Fruit fly (Drosophila melanogaster) whole organism, prepupa: Measurements from ENCODE around the gene ND-B16.6.

Source experiments
- Blimp-1 ChIP-seq: fragments of 200-800 bp; sonication (Bioruptor generic); optimal IDR thresholded peaks from 3 replicates; lab custom pipeline; 2017; ENCODE audit warnings: missing biosample characterization, missing genetic modification characterization, mild to moderate bottlenecking, moderate library complexity, missing genetic modification reagents
- CG10631 ChIP-seq: fragments of 200-800 bp; sonication (Bioruptor generic); optimal IDR thresholded peaks from 2 replicates; lab custom pipeline; 2016; ENCODE audit warnings: missing biosample characterization, missing genetic modification characterization
- CG10669 ChIP-seq: fragments of 200-800 bp; sonication (Bioruptor generic); optimal IDR thresholded peaks from 3 replicates; lab custom pipeline; 2018; ENCODE audit warnings: missing biosample characterization, mild to moderate bottlenecking, missing genetic modification characterization, moderate library complexity
- CG11294 ChIP-seq: fragments of 200-800 bp; sonication (Bioruptor generic); IDR thresholded peaks from 2 replicates; pipeline ENCODE4 v1.3.6; 2022; ENCODE audit warnings: missing biosample characterization, missing genetic modification characterization
- CG11762 ChIP-seq: fragments of 200-800 bp; sonication (Bioruptor generic); optimal IDR thresholded peaks from 3 replicates; lab custom pipeline; 2016; ENCODE audit warnings: missing biosample characterization, missing genetic modification characterization; ENCODE audit not compliant: insufficient read depth
- CG15336 ChIP-seq: fragments of 200-800 bp; sonication (Bioruptor generic); IDR thresholded peaks from 2 replicates; pipeline ENCODE4 v1.3.6; 2022; ENCODE audit warnings: missing biosample characterization, missing genetic modification characterization
- CG1621 ChIP-seq: fragments of 200-800 bp; sonication (Bioruptor generic); optimal IDR thresholded peaks from 3 replicates; lab custom pipeline; 2018; ENCODE audit warnings: missing biosample characterization, mild to moderate bottlenecking, missing genetic modification characterization
- CG3032 ChIP-seq: fragments of 200-800 bp; optimal IDR thresholded peaks from 2 replicates; lab custom pipeline; 2019; ENCODE audit warnings: missing biosample characterization, mild to moderate bottlenecking, missing genetic modification characterization, moderate library complexity
- CG32006 ChIP-seq: fragments of 200-800 bp; sonication (Bioruptor generic); optimal IDR thresholded peaks from 3 replicates; lab custom pipeline; 2017; ENCODE audit warnings: missing biosample characterization, mild to moderate bottlenecking, missing genetic modification characterization
- CG3919 ChIP-seq: fragments of 200-800 bp; sonication (Bioruptor generic); optimal IDR thresholded peaks from 3 replicates; lab custom pipeline; 2016; ENCODE audit warnings: missing biosample characterization, missing genetic modification characterization
- CG4318 ChIP-seq: fragments of 200-800 bp; sonication (Bioruptor generic); optimal IDR thresholded peaks from 3 replicates; lab custom pipeline; 2017; ENCODE audit warnings: missing biosample characterization, mild to moderate bottlenecking, missing genetic modification characterization
- CG6163 ChIP-seq: fragments of 200-800 bp; sonication (Bioruptor generic); IDR thresholded peaks from 3 replicates; pipeline ENCODE4 v1.3.6; 2022; ENCODE audit warnings: missing biosample characterization, missing genetic modification characterization
- CG6276 ChIP-seq: fragments of 200-800 bp; sonication (Bioruptor generic); optimal IDR thresholded peaks from 2 replicates; lab custom pipeline; 2017; ENCODE audit warnings: missing biosample characterization, mild to moderate bottlenecking, missing genetic modification characterization
- CG6792 ChIP-seq: fragments of 200-800 bp; sonication (Bioruptor generic); optimal IDR thresholded peaks from 3 replicates; lab custom pipeline; 2016; ENCODE audit warnings: missing biosample characterization, missing genetic modification characterization
- CG6808 ChIP-seq: fragments of 200-800 bp; sonication (Bioruptor generic); optimal IDR thresholded peaks from 3 replicates; lab custom pipeline; 2017; ENCODE audit warnings: missing biosample characterization, missing genetic modification characterization, mild to moderate bottlenecking, moderate library complexity, missing genetic modification reagents
- CG6854 ChIP-seq: fragments of 200-800 bp; sonication (Bioruptor generic); optimal IDR thresholded peaks from 2 replicates; lab custom pipeline; 2017; ENCODE audit warnings: missing biosample characterization, mild to moderate bottlenecking, missing genetic modification characterization
- CG7368 ChIP-seq: fragments of 200-800 bp; sonication (Bioruptor generic); optimal IDR thresholded peaks from 3 replicates; lab custom pipeline; 2016; ENCODE audit warnings: missing biosample characterization, missing genetic modification characterization
- CG8319 ChIP-seq: fragments of 200-800 bp; sonication (Bioruptor generic); optimal IDR thresholded peaks from 3 replicates; lab custom pipeline; 2016; ENCODE audit warnings: missing biosample characterization, missing genetic modification characterization
- Eip75B ChIP-seq: fragments of 200-800 bp; sonication (Bioruptor generic); optimal IDR thresholded peaks from 3 replicates; lab custom pipeline; 2016; ENCODE audit warnings: missing biosample characterization, missing genetic modification characterization
- Eip78C ChIP-seq: fragments of 200-800 bp; sonication (Bioruptor generic); peaks from one replicate; lab custom pipeline; 2016; ENCODE audit warnings: missing biosample characterization, missing genetic modification characterization
- Eip93F ChIP-seq: fragments of 200-800 bp; sonication (Bioruptor generic); optimal IDR thresholded peaks from 2 replicates; lab custom pipeline; 2016; ENCODE audit warnings: missing biosample characterization, mild to moderate bottlenecking, missing genetic modification characterization
- Ets21C ChIP-seq: fragments of 200-800 bp; sonication (Bioruptor generic); optimal IDR thresholded peaks from 3 replicates; lab custom pipeline; 2016; ENCODE audit warnings: missing biosample characterization, missing genetic modification characterization
- Gug ChIP-seq: fragments of 200-800 bp; sonication (Bioruptor generic); IDR thresholded peaks from 2 replicates; pipeline ENCODE4 v1.3.6; 2022; ENCODE audit warnings: missing biosample characterization, missing genetic modification characterization
- Hr38 ChIP-seq: sonication (Bioruptor generic); optimal IDR thresholded peaks from 2 replicates; lab custom pipeline; 2016; ENCODE audit warnings: missing biosample characterization, missing genetic modification characterization
- Hr39 ChIP-seq: fragments of 200-800 bp; sonication (Bioruptor generic); optimal IDR thresholded peaks from 2 replicates; lab custom pipeline; 2016; ENCODE audit warnings: missing biosample characterization, missing genetic modification characterization
- Hr4 ChIP-seq: fragments of 200-800 bp; sonication (Bioruptor generic); optimal IDR thresholded peaks from 3 replicates; lab custom pipeline; 2016; ENCODE audit warnings: missing biosample characterization, missing genetic modification characterization
- Lpt ChIP-seq: fragments of 200-800 bp; sonication (Bioruptor generic); optimal IDR thresholded peaks from 3 replicates; lab custom pipeline; 2016; ENCODE audit warnings: missing biosample characterization, missing genetic modification characterization
- Met ChIP-seq: fragments of 200-800 bp; sonication (Bioruptor generic); optimal IDR thresholded peaks from 3 replicates; lab custom pipeline; 2016; ENCODE audit warnings: missing biosample characterization, missing genetic modification characterization
- OdsH ChIP-seq: fragments of 200-800 bp; sonication (Bioruptor generic); optimal IDR thresholded peaks from 3 replicates; lab custom pipeline; 2016; ENCODE audit warnings: missing biosample characterization, missing genetic modification characterization
- Smox ChIP-seq: fragments of 200-800 bp; sonication (Bioruptor generic); optimal IDR thresholded peaks from 3 replicates; lab custom pipeline; 2016; ENCODE audit warnings: missing biosample characterization, missing genetic modification characterization
- Sox102F ChIP-seq: fragments of 200-800 bp; sonication (Bioruptor generic); optimal IDR thresholded peaks from 2 replicates; lab custom pipeline; 2016; ENCODE audit warnings: missing biosample characterization, mild to moderate bottlenecking, missing genetic modification characterization
- Sox15 ChIP-seq: fragments of 200-800 bp; sonication (Bioruptor generic); optimal IDR thresholded peaks from 3 replicates; lab custom pipeline; 2016; ENCODE audit warnings: missing biosample characterization, missing genetic modification characterization
- achi ChIP-seq: fragments of 200-800 bp; sonication (Bioruptor generic); optimal IDR thresholded peaks from 3 replicates; lab custom pipeline; 2016; ENCODE audit warnings: missing biosample characterization, missing genetic modification characterization
- acj6 ChIP-seq: fragments of 200-800 bp; sonication (Bioruptor generic); optimal IDR thresholded peaks from 3 replicates; lab custom pipeline; 2016; ENCODE audit warnings: missing biosample characterization, missing genetic modification characterization
- cyc ChIP-seq: fragments of 200-800 bp; sonication (Bioruptor generic); optimal IDR thresholded peaks from 3 replicates; lab custom pipeline; 2016; ENCODE audit warnings: missing biosample characterization, missing genetic modification characterization
- dac ChIP-seq: fragments of 200-800 bp; sonication (Bioruptor generic); optimal IDR thresholded peaks from 2 replicates; lab custom pipeline; 2017; ENCODE audit warnings: missing biosample characterization, mild to moderate bottlenecking, missing genetic modification characterization
- dsx ChIP-seq: fragments of 200-800 bp; optimal IDR thresholded peaks from 3 replicates; lab custom pipeline; 2019; ENCODE audit warnings: missing biosample characterization, mild to moderate bottlenecking, missing genetic modification characterization, moderate library complexity; ENCODE audit not compliant: poor library complexity, severe bottlenecking
- eg ChIP-seq: fragments of 200-800 bp; sonication (Bioruptor generic); IDR thresholded peaks from 3 replicates; pipeline ENCODE4 v1.3.6; 2022; ENCODE audit warnings: missing biosample characterization, missing genetic modification characterization
- fd85E ChIP-seq: fragments of 200-800 bp; sonication (Bioruptor generic); optimal IDR thresholded peaks from 3 replicates; lab custom pipeline; 2016; ENCODE audit warnings: missing biosample characterization, missing genetic modification characterization
- fkh ChIP-seq: fragments of 200-800 bp; sonication (Bioruptor generic); optimal IDR thresholded peaks from 3 replicates; lab custom pipeline; 2017; ENCODE audit warnings: missing biosample characterization, mild to moderate bottlenecking, missing genetic modification characterization, moderate library complexity
- lz ChIP-seq: fragments of 200-800 bp; sonication (Bioruptor generic); optimal IDR thresholded peaks from 3 replicates; lab custom pipeline; 2016; ENCODE audit warnings: missing biosample characterization, missing genetic modification characterization
- net ChIP-seq: fragments of 200-800 bp; sonication (Bioruptor generic); optimal IDR thresholded peaks from 3 replicates; lab custom pipeline; 2016; ENCODE audit warnings: missing biosample characterization, missing genetic modification characterization
- pdm3 ChIP-seq: fragments of 200-800 bp; sonication (Bioruptor generic); optimal IDR thresholded peaks from 3 replicates; lab custom pipeline; 2016; ENCODE audit warnings: missing biosample characterization, missing genetic modification characterization
- salr ChIP-seq, 2 experiments: fragments of 200-800 bp; sonication (Bioruptor generic); optimal IDR thresholded peaks; 3 replicates each; lab custom pipeline; 2016 to 2018; ENCODE audit warnings: missing biosample characterization in 2 of 2, missing genetic modification characterization in 2 of 2, mild to moderate bottlenecking in 1 of 2
- spab ChIP-seq: fragments of 200-800 bp; sonication (Bioruptor generic); optimal IDR thresholded peaks from 2 replicates; lab custom pipeline; 2017; ENCODE audit warnings: missing biosample characterization, mild to moderate bottlenecking, missing genetic modification characterization, missing genetic modification reagents
- ss ChIP-seq, 2 experiments: fragments of 200-800 bp; sonication (Bioruptor generic); optimal IDR thresholded peaks; 2 replicates in 1 of 2; 3 replicates in 1 of 2; lab custom pipeline; 2017 to 2018; ENCODE audit warnings: mild to moderate bottlenecking in 2 of 2, missing biosample characterization in 2 of 2, missing genetic modification characterization in 2 of 2, moderate library complexity in 1 of 2
- svp ChIP-seq: fragments of 200-800 bp; sonication (Bioruptor generic); peaks from one replicate; lab custom pipeline; 2016; ENCODE audit warnings: missing biosample characterization, missing genetic modification characterization
- vri ChIP-seq: fragments of 200-800 bp; sonication (Bioruptor generic); optimal IDR thresholded peaks from 3 replicates; lab custom pipeline; 2016; ENCODE audit warnings: missing biosample characterization, mild to moderate bottlenecking, missing genetic modification characterization

The ND-B16.6 gene

dm6 chrX:6305317-6305716 is 44.9 kb downstream of the ND-B16.6 start (continued):
- no peak for TF ChIP-seq Eip93F
- no peak for TF ChIP-seq Sox15 (GFP tag; lab: Kevin White, UChicago)
- peak; percentile 13 for TF ChIP-seq Ets21C
- no peak for TF ChIP-seq CG11762 (GFP tag; lab: Kevin White, UChicago)
- TF ChIP-seq ss (GFP tag; optimal IDR thresholded peaks at IDR 0.05; lab: Kevin White, UChicago) = no peak
- TF ChIP-seq CG1621 (tag; lab: Kevin White, UChicago) = no peak
- peak; percentile 25 for TF ChIP-seq lz (GFP tag; lab: Kevin White, UChicago)
- peak; percentile 37 for TF ChIP-seq CG32006 (GFP tag; lab: Kevin White, UChicago)
- TF ChIP-seq vri (GFP tag; lab: Kevin White, UChicago) = peak; percentile 34
- peak; percentile 54 for TF ChIP-seq OdsH (GFP tag; lab: Kevin White, UChicago)
- TF ChIP-seq net (GFP tag; lab: Kevin White, UChicago) = peak; percentile 36
- TF ChIP-seq acj6 (GFP tag; lab: Kevin White, UChicago) = peak; percentile 26
- TF ChIP-seq CG6854 (GFP tag; lab: Kevin White, UChicago) = no peak
- TF ChIP-seq svp (GFP tag; lab: Kevin White, UChicago) = peak; percentile 70
- peak; percentile 38 for TF ChIP-seq cyc (GFP tag; lab: Kevin White, UChicago)
- TF ChIP-seq Eip78C (GFP tag; lab: Kevin White, UChicago) = peak; percentile 84
- peak; percentile 63 for TF ChIP-seq Met
- TF ChIP-seq CG4318 (GFP tag; lab: Kevin White, UChicago) = no peak
- no peak for TF ChIP-seq dac (GFP tag; lab: Kevin White, UChicago)
- TF ChIP-seq Eip75B = peak; percentile 42
- TF ChIP-seq CG10631 = peak; percentile 25
- TF ChIP-seq Hr4 = peak; percentile 20
- TF ChIP-seq pdm3 (GFP tag; lab: Kevin White, UChicago) = peak; percentile 49

- no peak for TF ChIP-seq Sox15 (GFP tag; lab: Kevin White, UChicago)
- peak; percentile 30 for TF ChIP-seq CG6792 (GFP tag; lab: Kevin White, UChicago)
- TF ChIP-seq fd85E (GFP tag; lab: Kevin White, UChicago) = no peak
- TF ChIP-seq CG8319 = no peak
- no peak for TF ChIP-seq net (GFP tag; lab: Kevin White, UChicago)
- TF ChIP-seq CG6163 (GFP tag; lab: Robert Waterston, UW) = no peak
- no peak for TF ChIP-seq vri (GFP tag; lab: Kevin White, UChicago)
- no peak for TF ChIP-seq achi (GFP tag; lab: Kevin White, UChicago)
- TF ChIP-seq spab (GFP tag; lab: Kevin White, UChicago) = no peak
- no peak for TF ChIP-seq CG6808 (GFP tag; lab: Kevin White, UChicago)
- TF ChIP-seq Met = peak; percentile 15
- TF ChIP-seq CG3919 (GFP tag; lab: Kevin White, UChicago) = peak; percentile 50
- peak; percentile 26; the same call in 1 of the 3 replicates for TF ChIP-seq eg (GFP tag; lab: Robert Waterston, UW)
- TF ChIP-seq Smox = peak; percentile 12
- peak; percentile 44 for TF ChIP-seq CG10631
- TF ChIP-seq dac (GFP tag; lab: Kevin White, UChicago) = no peak
- peak; percentile 11 for TF ChIP-seq OdsH (GFP tag; lab: Kevin White, UChicago)
- TF ChIP-seq ss (GFP tag; optimal IDR thresholded peaks at IDR 0.05; lab: Kevin White, UChicago) = no peak
- peak in 1 of 2 experiments; percentile 27 for TF ChIP-seq salr (GFP tag; optimal IDR thresholded peaks at IDR 0.05; lab: Kevin White, UChicago)
- TF ChIP-seq CG7368 (GFP tag; lab: Kevin White, UChicago) = no peak
- TF ChIP-seq CG6276 (GFP tag; lab: Kevin White, UChicago) = no peak
- no peak for TF ChIP-seq Hr4
- no peak for TF ChIP-seq CG10669 (GFP tag; lab: Kevin White, UChicago)
- TF ChIP-seq Lpt (GFP tag; lab: Kevin White, UChicago) = no peak
- TF ChIP-seq Blimp-1 (GFP tag; lab: Kevin White, UChicago) = no peak
- TF ChIP-seq lz (GFP tag; lab: Kevin White, UChicago) = no peak
- no peak for TF ChIP-seq dsx (GFP tag; lab: Kevin White, UChicago)
- no peak for TF ChIP-seq acj6 (GFP tag; lab: Kevin White, UChicago)
- no peak for TF ChIP-seq Gug (GFP tag; lab: Robert Waterston, UW)
- peak; percentile 80 for TF ChIP-seq Eip78C (GFP tag; lab: Kevin White, UChicago)
- TF ChIP-seq CG1621 (tag; lab: Kevin White, UChicago) = no peak
- TF ChIP-seq Hr38 = no peak
- no peak for TF ChIP-seq CG11294
- no peak for TF ChIP-seq CG4318 (GFP tag; lab: Kevin White, UChicago)
- TF ChIP-seq Eip75B = no peak
- TF ChIP-seq Hr39 = no peak
- TF ChIP-seq svp (GFP tag; lab: Kevin White, UChicago) = no peak
- TF ChIP-seq Sox102F = no peak
- TF ChIP-seq CG6854 (GFP tag; lab: Kevin White, UChicago) = no peak
- peak; percentile 57 for TF ChIP-seq CG15336 (GFP tag; lab: Robert Waterston, UW)
- no peak for TF ChIP-seq fkh
- no peak for TF ChIP-seq Ets21C
- TF ChIP-seq CG3032 (tag; lab: Kevin White, UChicago) = no peak
These were observed 46.0 kb downstream of the ND-B16.6 start for dm6 chrX:6304203-6304602.
